Worm (Caenorhabditis elegans) whole organism, L1 larva: ENCODE data around the gene mcm-6.

Source experiments
- F16B12.6 ChIP-seq: fragments of 150-350 bp; optimal IDR thresholded peaks from 2 replicates; lab custom pipeline; 2014; ENCODE audit warnings: missing biosample characterization, missing genetic modification characterization
- aha-1 ChIP-seq: fragments of 150-350 bp; optimal IDR thresholded peaks from 2 replicates; lab custom pipeline; 2014; ENCODE audit warnings: missing biosample characterization, missing genetic modification characterization
- ceh-82 ChIP-seq, 3 experiments: fragments of 150-350 bp in 1 of 3; sonication (generic microtip) in 2 of 3; optimal IDR thresholded peaks; 2 replicates each; lab custom pipeline; 2014 to 2017; ENCODE audit warnings: missing biosample characterization in 3 of 3, missing genetic modification characterization in 3 of 3
- ces-1 ChIP-seq: fragments of 150-350 bp; optimal IDR thresholded peaks from 2 replicates; lab custom pipeline; 2014; ENCODE audit warnings: missing biosample characterization, missing genetic modification reagents, missing genetic modification characterization
- dpl-1 ChIP-seq, 3 experiments: fragments of 150-350 bp in 2 of 3; sonication (generic microtip) in 1 of 3; optimal IDR thresholded peaks; 2 replicates each; lab custom pipeline; 2014 to 2017; ENCODE audit warnings: missing biosample characterization in 3 of 3, missing genetic modification characterization in 3 of 3, missing genetic modification reagents in 3 of 3
- egl-13 ChIP-seq: sonication (generic microtip); optimal IDR thresholded peaks from 2 replicates; lab custom pipeline; 2016; ENCODE audit warnings: missing genotype, missing genetic modification reagents, missing genetic modification characterization, missing compliant biosample characterization
- fkh-8 ChIP-seq: sonication (generic microtip); optimal IDR thresholded peaks from 2 replicates; lab custom pipeline; 2016; ENCODE audit warnings: mild to moderate bottlenecking, missing genetic modification characterization, missing compliant biosample characterization
- nhr-237 ChIP-seq: fragments of 150-350 bp; optimal IDR thresholded peaks from 2 replicates; lab custom pipeline; 2014; ENCODE audit warnings: missing biosample characterization, missing genetic modification characterization
- skn-1 ChIP-seq: fragments of 150-350 bp; optimal IDR thresholded peaks from 2 replicates; lab custom pipeline; 2014; ENCODE audit warnings: missing biosample characterization, missing genetic modification characterization
- swsn-7 ChIP-seq: sonication (generic microtip); optimal IDR thresholded peaks from 2 replicates; lab custom pipeline; 2016; ENCODE audit warnings: missing genetic modification characterization, missing compliant biosample characterization
- unc-86 ChIP-seq: sonication (generic microtip); optimal IDR thresholded peaks from 2 replicates; lab custom pipeline; 2016; ENCODE audit warnings: missing genetic modification characterization, missing compliant biosample characterization
- xbp-1 ChIP-seq: sonication (generic microtip); optimal IDR thresholded peaks from 2 replicates; lab custom pipeline; 2016; ENCODE audit warnings: missing genetic modification characterization, missing compliant biosample characterization

DNA sequence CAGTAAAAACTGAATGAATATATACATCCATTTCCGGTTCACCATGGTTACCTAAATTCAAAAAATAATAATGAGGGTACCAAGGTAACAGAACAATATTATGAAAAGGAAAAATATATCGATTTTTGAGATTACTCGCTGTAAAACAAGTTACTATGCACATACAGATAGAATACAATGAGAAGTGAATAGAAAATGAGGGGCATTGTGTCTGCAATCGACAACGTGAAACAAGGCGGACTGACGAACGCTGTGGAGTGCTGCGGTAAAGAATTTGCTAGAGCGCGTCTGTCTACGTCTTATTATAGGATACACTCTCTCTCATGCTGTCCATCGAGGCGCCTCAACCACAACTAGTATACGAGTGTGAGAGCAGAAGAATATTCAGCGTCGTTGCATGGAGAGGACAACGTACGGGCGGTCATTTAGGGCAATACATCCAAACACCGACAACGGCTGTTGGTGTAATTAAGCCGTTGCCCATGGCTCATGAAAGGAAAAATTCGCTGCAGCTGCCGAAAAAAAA, 23.0 kb downstream of the mcm-6 start, which contains the start of gene cnx-1:
- TF ChIP-seq swsn-7 (tag; lab: Kevin White, UChicago) (no peak), nhr-237 (tag; lab: Kevin White, UChicago) (no peak), unc-86 (no peak), F16B12.6 (peak; percentile 49), ces-1 (GFP tag; lab: Kevin White, UChicago) (no peak), xbp-1 (tag; lab: Kevin White, UChicago) (no peak), ceh-82 (tag; optimal IDR thresholded peaks at IDR 0.05; lab: Kevin White, UChicago) (no peak), dpl-1 (GFP tag; optimal IDR thresholded peaks at IDR 0.05; lab: Kevin White, UChicago) (peak in 1 of 3 experiments; percentile 8), egl-13 (tag; lab: Kevin White, UChicago) (no peak), skn-1 (tag; lab: Kevin White, UChicago) (no peak), aha-1 (tag; lab: Kevin White, UChicago) (no peak), fkh-8 (tag; lab: Kevin White, UChicago) (peak; percentile 36)
